Worm (Caenorhabditis elegans) whole organism, L4 larva: Measurements from ENCODE around the gene F59E11.2.

Source experiments
- aly-2 ChIP-seq: sonication (generic microtip); optimal IDR thresholded peaks from 2 replicates; lab custom pipeline; 2018; ENCODE audit warnings: missing biosample characterization, missing genetic modification characterization
- dmd-6 ChIP-seq: fragments of 200-800 bp; sonication (Bioruptor generic); IDR thresholded peaks from 2 replicates; pipeline ENCODE4 v1.3.6; 2022; ENCODE audit warnings: missing genetic modification reagents, missing genetic modification characterization, missing compliant biosample characterization
- lin-39 ChIP-seq: fragments of 150-350 bp; optimal IDR thresholded peaks from 2 replicates; lab custom pipeline; 2014; ENCODE audit warnings: missing biosample characterization, missing genetic modification reagents, missing genetic modification characterization
- mdl-1 ChIP-seq, 2 experiments: fragments of 150-350 bp in 1 of 2; sonication (generic microtip) in 1 of 2; optimal IDR thresholded peaks; 2 replicates each; lab custom pipeline; 2014 to 2017; ENCODE audit warnings: missing biosample characterization in 2 of 2, missing genetic modification characterization in 2 of 2
- nhr-76 ChIP-seq: fragments of 150-350 bp; optimal IDR thresholded peaks from 2 replicates; lab custom pipeline; 2014; ENCODE audit warnings: missing biosample characterization, missing genetic modification characterization
- snpc-4 ChIP-seq: fragments of 150-350 bp; optimal IDR thresholded peaks from 2 replicates; lab custom pipeline; 2014; ENCODE audit warnings: missing biosample characterization, missing genetic modification characterization
- zag-1 ChIP-seq: fragments of 150-350 bp; optimal IDR thresholded peaks from 2 replicates; lab custom pipeline; 2014; ENCODE audit warnings: missing biosample characterization, missing genetic modification characterization

DNA sequence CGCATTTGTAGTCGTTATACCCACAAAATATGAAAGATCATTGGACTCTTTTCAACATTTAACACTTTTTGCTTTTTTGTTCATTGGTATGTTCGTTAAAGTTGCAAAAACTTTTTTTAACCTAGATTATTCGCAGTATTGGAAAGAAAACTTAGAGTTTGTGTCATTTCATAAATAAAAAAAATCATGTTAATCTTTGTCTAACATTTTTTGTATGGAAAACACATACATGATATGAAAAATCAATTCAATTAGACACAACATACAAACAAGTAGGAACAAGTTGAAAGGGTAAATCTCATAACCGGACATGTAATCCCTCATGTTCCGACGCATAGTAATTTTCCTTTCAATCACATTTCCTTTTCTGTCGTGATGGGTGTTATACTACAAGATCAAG, at the start of gene F59E11.2:
- TF ChIP-seq lin-39 (tag; lab: Kevin White, UChicago) = no peak
- no peak for TF ChIP-seq aly-2 (tag; lab: Kevin White, UChicago)
- no peak for TF ChIP-seq dmd-6 (GFP tag; lab: Robert Waterston, UW)
- no peak for TF ChIP-seq mdl-1 (tag; optimal IDR thresholded peaks at IDR 0.05; lab: Kevin White, UChicago)
- TF ChIP-seq nhr-76 (tag; lab: Kevin White, UChicago) = no peak
- no peak for TF ChIP-seq snpc-4 (tag; lab: Kevin White, UChicago)
- no peak for TF ChIP-seq zag-1 (tag; lab: Kevin White, UChicago)
